Worm (Caenorhabditis elegans) whole organism, L1 larva: ENCODE data around the gene sru-16.

Experiments used
- ceh-82 ChIP-seq, 3 experiments: fragments of 150-350 bp in 1 of 3; sonication (generic microtip) in 2 of 3; optimal IDR thresholded peaks; 2 replicates each; lab custom pipeline; 2014 to 2017; ENCODE audit warnings: missing biosample characterization in 3 of 3, missing genetic modification characterization in 3 of 3
- lsy-2 ChIP-seq, 2 experiments: fragments of 150-350 bp; optimal IDR thresholded peaks; 2 replicates each; lab custom pipeline; 2014; ENCODE audit warnings: missing biosample characterization in 2 of 2, missing genetic modification characterization in 2 of 2
- mdl-1 ChIP-seq, 2 experiments: fragments of 150-350 bp; optimal IDR thresholded peaks; 2 replicates each; lab custom pipeline; 2014 to 2017; ENCODE audit warnings: missing biosample characterization in 2 of 2, missing genetic modification characterization in 2 of 2, inconsistent platforms in 1 of 2
- nhr-11 ChIP-seq: fragments of 150-350 bp; optimal IDR thresholded peaks from 2 replicates; lab custom pipeline; 2014; ENCODE audit warnings: missing biosample characterization, missing genetic modification characterization
- nhr-12 ChIP-seq: sonication (generic microtip); optimal IDR thresholded peaks from 2 replicates; lab custom pipeline; 2017; ENCODE audit warnings: missing biosample characterization, missing genetic modification characterization
- nhr-76 ChIP-seq: sonication (generic microtip); optimal IDR thresholded peaks from 2 replicates; lab custom pipeline; 2017; ENCODE audit warnings: missing biosample characterization, missing genetic modification characterization
- pax-3 ChIP-seq: fragments of 200-800 bp; sonication (Bioruptor generic); optimal IDR thresholded peaks from 2 replicates; lab custom pipeline; 2018; ENCODE audit warnings: mild to moderate bottlenecking, missing genetic modification characterization, moderate library complexity, missing compliant biosample characterization
- sup-37 ChIP-seq: fragments of 200-800 bp; sonication (Bioruptor generic); optimal IDR thresholded peaks from 2 replicates; lab custom pipeline; 2018; ENCODE audit warnings: mild to moderate bottlenecking, missing genetic modification characterization, missing compliant biosample characterization
- tbx-2 ChIP-seq: sonication (generic microtip); optimal IDR thresholded peaks from 2 replicates; lab custom pipeline; 2016; ENCODE audit warnings: missing genetic modification characterization, missing compliant biosample characterization
- unc-62 ChIP-seq: fragments of 150-350 bp; optimal IDR thresholded peaks from 2 replicates; lab custom pipeline; 2014; ENCODE audit warnings: missing biosample characterization, missing genetic modification reagents, missing genetic modification characterization
- ztf-11 ChIP-seq, 2 experiments: sonication (generic microtip); optimal IDR thresholded peaks; 2 replicates each; lab custom pipeline; 2016 to 2017; ENCODE audit warnings: missing genetic modification characterization in 2 of 2, missing biosample characterization in 1 of 2, missing compliant biosample characterization in 1 of 2

DNA sequence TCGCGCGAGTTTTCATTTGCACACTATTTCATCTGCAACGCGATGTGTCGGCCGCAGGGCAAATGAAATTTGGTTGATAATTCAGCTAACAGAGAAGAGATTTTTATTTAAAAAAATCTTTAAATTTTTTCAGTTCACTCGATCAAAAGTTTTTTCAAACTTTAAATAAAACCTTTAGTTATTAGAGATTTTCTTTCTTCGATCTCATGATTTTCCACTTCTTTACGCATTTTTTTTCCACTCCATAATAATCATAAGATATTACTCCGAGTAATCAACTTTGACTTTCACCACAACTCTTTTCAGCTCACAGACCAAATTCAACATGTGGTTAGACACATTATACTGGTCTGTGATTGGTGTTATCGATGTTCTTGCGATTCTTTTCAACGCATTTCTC is 4.3 kb upstream of the sru-16 start, which contains the start of gene srd-10:
- TF ChIP-seq nhr-76 (tag; lab: Kevin White, UChicago) (no peak), ztf-11 (tag; optimal IDR thresholded peaks at IDR 0.05; lab: Kevin White, UChicago) (no peak), unc-62 (GFP tag; lab: Kevin White, UChicago) (no peak), mdl-1 (tag; optimal IDR thresholded peaks at IDR 0.05; lab: Kevin White, UChicago) (no peak), nhr-12 (no peak), nhr-11 (no peak), lsy-2 (tag; optimal IDR thresholded peaks at IDR 0.05; lab: Kevin White, UChicago) (no peak), pax-3 (no peak), ceh-82 (tag; optimal IDR thresholded peaks at IDR 0.05; lab: Kevin White, UChicago) (no peak), tbx-2 (no peak), sup-37 (GFP tag; lab: Kevin White, UChicago) (no peak)
